Worm (Caenorhabditis elegans): Measurements from ENCODE around the gene T22D1.18.

DNA sequence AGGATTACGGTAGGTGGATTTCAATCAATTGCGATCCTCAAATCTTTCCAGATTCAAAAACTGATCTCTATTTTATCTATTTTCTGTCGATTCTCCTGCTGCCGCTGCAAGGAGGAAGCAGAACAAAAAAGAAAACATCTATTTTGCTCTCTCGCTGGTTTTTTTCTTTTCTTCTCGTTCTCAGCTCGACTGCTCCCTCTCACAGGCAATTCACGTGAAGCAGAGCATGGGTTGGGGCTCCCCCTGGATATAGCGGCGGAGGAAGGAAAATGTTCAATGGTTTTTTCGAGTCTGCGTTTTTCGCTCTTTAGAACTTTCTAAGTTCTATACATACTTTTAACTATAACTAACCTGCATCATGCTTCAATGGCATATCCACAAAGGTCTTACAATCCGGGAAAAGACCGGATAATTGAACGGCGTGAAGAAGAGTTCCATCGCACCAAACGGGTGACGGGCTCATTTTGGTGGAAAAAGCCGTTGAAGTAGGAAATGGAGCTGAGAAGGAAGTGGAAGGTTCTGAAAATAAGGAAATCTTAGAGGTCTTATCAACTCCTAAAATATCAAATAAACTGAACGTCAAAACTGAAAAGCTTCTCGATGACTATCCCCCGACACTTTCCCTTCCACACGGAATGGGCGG lies 40.9 kb downstream of the T22D1.18 start:
- no peak for TF ChIP-seq nhr-76 (tag; optimal IDR thresholded peaks at IDR 0.05)
- no peak for TF ChIP-seq unc-39 (tag; optimal IDR thresholded peaks at IDR 0.05)
- TF ChIP-seq nhr-237 (tag; optimal IDR thresholded peaks at IDR 0.05), result no peak
- no peak for TF ChIP-seq blmp-1 (tag; optimal IDR thresholded peaks at IDR 0.05)
- no peak for TF ChIP-seq bed-3 (GFP tag; optimal IDR thresholded peaks at IDR 0.05)
- no peak for TF ChIP-seq snpc-4 (tag; optimal IDR thresholded peaks at IDR 0.05)
- no peak for TF ChIP-seq lin-13 (tag; optimal IDR thresholded peaks at IDR 0.05)
- no peak for TF ChIP-seq sem-2 (GFP tag; optimal IDR thresholded peaks at IDR 0.05)
- no peak for TF ChIP-seq lin-32 (GFP tag; optimal IDR thresholded peaks at IDR 0.05)
- TF ChIP-seq M03D4.4 (tag; optimal IDR thresholded peaks at IDR 0.05), result no peak
- TF ChIP-seq zip-8 (tag; optimal IDR thresholded peaks at IDR 0.05), result no peak
- no peak for TF ChIP-seq ceh-43 (GFP tag; optimal IDR thresholded peaks at IDR 0.05)
